Fruit fly (Drosophila melanogaster) whole organism, embryonic: ENCODE results near the gene CG43120.

Experiments
- Awh ChIP-seq: fragments of 200-800 bp; sonication (Bioruptor generic); IDR thresholded peaks from 2 replicates; pipeline ENCODE4, ENCODE4 v1.3.6; 2022; ENCODE audit warnings: missing biosample characterization, missing genetic modification characterization
- Blimp-1 ChIP-seq: fragments of 200-800 bp; sonication (Bioruptor generic); optimal IDR thresholded peaks from 3 replicates; lab custom pipeline; 2018; ENCODE audit warnings: missing biosample characterization, missing genetic modification characterization, mild to moderate bottlenecking, moderate library complexity, missing genetic modification reagents
- CG10543 ChIP-seq: fragments of 200-800 bp; sonication (Bioruptor generic); optimal IDR thresholded peaks from 3 replicates; lab custom pipeline; 2017; ENCODE audit warnings: missing biosample characterization, mild to moderate bottlenecking, missing genetic modification characterization, moderate library complexity
- CG11723 ChIP-seq: fragments of 200-800 bp; sonication (Bioruptor generic); optimal IDR thresholded peaks from 2 replicates; lab custom pipeline; 2017; ENCODE audit warnings: missing biosample characterization, mild to moderate bottlenecking, missing genetic modification characterization
- CG12155 ChIP-seq: fragments of 200-800 bp; sonication (Bioruptor generic); optimal IDR thresholded peaks from 3 replicates; lab custom pipeline; 2016; ENCODE audit warnings: missing biosample characterization, missing genetic modification characterization
- CG12219 ChIP-seq: fragments of 200-800 bp; sonication (Bioruptor generic); optimal IDR thresholded peaks from 3 replicates; lab custom pipeline; 2018; ENCODE audit warnings: missing biosample characterization, mild to moderate bottlenecking, missing genetic modification characterization
- CG13287 ChIP-seq: fragments of 200-800 bp; sonication (Bioruptor generic); IDR thresholded peaks from 2 replicates; pipeline ENCODE4 v1.3.6; 2022; ENCODE audit warnings: missing biosample characterization, missing genetic modification characterization; ENCODE audit not compliant: partially characterized antibody
- CG13894 ChIP-seq: fragments of 200-800 bp; sonication (Bioruptor generic); optimal IDR thresholded peaks from 3 replicates; lab custom pipeline; 2018; ENCODE audit warnings: missing biosample characterization, mild to moderate bottlenecking, missing genetic modification characterization, moderate library complexity
- CG15514 ChIP-seq: fragments of 200-800 bp; sonication (Bioruptor generic); optimal IDR thresholded peaks from 3 replicates; lab custom pipeline; 2017; ENCODE audit warnings: missing biosample characterization, missing genetic modification characterization, mild to moderate bottlenecking, moderate library complexity, missing genetic modification reagents
- CG16863 ChIP-seq: fragments of 200-800 bp; sonication (Bioruptor generic); optimal IDR thresholded peaks from 3 replicates; lab custom pipeline; 2016; ENCODE audit warnings: missing biosample characterization, missing genetic modification characterization
- CG17328 ChIP-seq: fragments of 200-800 bp; sonication (Bioruptor generic); IDR thresholded peaks from 2 replicates; pipeline ENCODE4 v1.3.6; 2022; ENCODE audit warnings: missing biosample characterization, missing genetic modification characterization
- CG18262 ChIP-seq: fragments of 200-800 bp; optimal IDR thresholded peaks from 3 replicates; lab custom pipeline; 2019; ENCODE audit warnings: missing biosample characterization, mild to moderate bottlenecking, missing genetic modification characterization, moderate library complexity
- CG2116 ChIP-seq: fragments of 200-800 bp; sonication (Bioruptor generic); optimal IDR thresholded peaks from 3 replicates; lab custom pipeline; 2018; ENCODE audit warnings: missing biosample characterization, mild to moderate bottlenecking, missing genetic modification characterization
- CG2129 ChIP-seq: fragments of 200-800 bp; sonication (Bioruptor generic); IDR thresholded peaks from 2 replicates; pipeline ENCODE4 v1.3.6; 2022; ENCODE audit warnings: missing biosample characterization, missing genetic modification characterization; ENCODE audit not compliant: partially characterized antibody
- CG31224 ChIP-seq: fragments of 200-800 bp; sonication (Bioruptor generic); IDR thresholded peaks from 2 replicates; pipeline ENCODE4 v1.3.6; 2022; ENCODE audit warnings: missing biosample characterization, missing genetic modification characterization
- CG3163 ChIP-seq: fragments of 200-800 bp; sonication (Bioruptor generic); optimal IDR thresholded peaks from 3 replicates; lab custom pipeline; 2016; ENCODE audit warnings: missing biosample characterization, missing genetic modification characterization
- CG33213 ChIP-seq: fragments of 200-800 bp; sonication (Bioruptor generic); optimal IDR thresholded peaks from 3 replicates; lab custom pipeline; 2016; ENCODE audit warnings: missing biosample characterization, missing genetic modification characterization
- CG33557 ChIP-seq: fragments of 200-800 bp; sonication (Bioruptor generic); optimal IDR thresholded peaks from 2 replicates; lab custom pipeline; 2019; ENCODE audit warnings: missing biosample characterization, mild to moderate bottlenecking, missing genetic modification characterization, moderate library complexity
- CG34224 ChIP-seq: fragments of 200-800 bp; sonication (Bioruptor generic); IDR thresholded peaks from 3 replicates; pipeline ENCODE4 v1.3.6; 2022; ENCODE audit warnings: missing biosample characterization, missing genetic modification characterization; ENCODE audit not compliant: partially characterized antibody
- CG6272 ChIP-seq: fragments of 200-800 bp; sonication (Bioruptor generic); IDR thresholded peaks from 2 replicates; pipeline ENCODE4 v1.3.6; 2022; ENCODE audit warnings: missing biosample characterization, missing genetic modification characterization
- CG6654 ChIP-seq: fragments of 200-800 bp; sonication (Bioruptor generic); optimal IDR thresholded peaks from 2 replicates; lab custom pipeline; 2017; ENCODE audit warnings: missing biosample characterization, mild to moderate bottlenecking, missing genetic modification characterization
- CG6854 ChIP-seq: fragments of 200-800 bp; sonication (Bioruptor generic); optimal IDR thresholded peaks from 3 replicates; lab custom pipeline; 2017; ENCODE audit warnings: missing biosample characterization, mild to moderate bottlenecking, missing genetic modification characterization
- CG7745 ChIP-seq: fragments of 200-800 bp; sonication (Bioruptor generic); optimal IDR thresholded peaks from 2 replicates; lab custom pipeline; 2018; ENCODE audit warnings: missing biosample characterization, mild to moderate bottlenecking, missing genetic modification characterization, moderate library complexity
- CG8765 ChIP-seq: fragments of 200-800 bp; sonication (Bioruptor generic); IDR thresholded peaks from 2 replicates; pipeline ENCODE4 v1.3.6; 2022; ENCODE audit warnings: missing biosample characterization, missing genetic modification characterization
- CG8924 ChIP-seq: fragments of 200-800 bp; optimal IDR thresholded peaks from 3 replicates; lab custom pipeline; 2019; ENCODE audit warnings: missing biosample characterization, mild to moderate bottlenecking, missing genetic modification characterization, moderate library complexity
- CG9215 ChIP-seq: fragments of 200-800 bp; sonication (Bioruptor generic); IDR thresholded peaks from 2 replicates; pipeline ENCODE4 v1.3.6; 2022; ENCODE audit warnings: missing biosample characterization, missing genetic modification characterization
- CG9876 ChIP-seq: fragments of 200-800 bp; sonication (Bioruptor generic); optimal IDR thresholded peaks from 2 replicates; lab custom pipeline; 2016; ENCODE audit warnings: missing biosample characterization, missing genetic modification characterization
- E2f1 ChIP-seq: fragments of 200-800 bp; sonication (Bioruptor generic); IDR thresholded peaks from 2 replicates; pipeline ENCODE4 v1.3.6; 2022; ENCODE audit warnings: missing biosample characterization, missing genetic modification characterization
- Eip74EF ChIP-seq, 2 experiments: fragments of 200-800 bp in 1 of 2; fragments of >200 bp in 1 of 2; sonication (Bioruptor generic) in 1 of 2; optimal IDR thresholded peaks; 2 replicates each; lab custom pipeline; 2017 to 2019; ENCODE audit warnings: missing biosample characterization in 2 of 2, missing genetic modification characterization in 2 of 2, mild to moderate bottlenecking in 1 of 2, moderate library complexity in 1 of 2
- Hr3 ChIP-seq: fragments of 200-800 bp; sonication (Bioruptor generic); optimal IDR thresholded peaks from 3 replicates; lab custom pipeline; 2016; ENCODE audit warnings: missing biosample characterization, missing genetic modification characterization
- Nf-YB ChIP-seq: fragments of 200-800 bp; sonication (Bioruptor generic); optimal IDR thresholded peaks from 3 replicates; lab custom pipeline; 2019; ENCODE audit warnings: missing biosample characterization, mild to moderate bottlenecking, missing genetic modification characterization, moderate library complexity
- Rfx ChIP-seq: fragments of 200-800 bp; sonication (Bioruptor generic); IDR thresholded peaks from 2 replicates; pipeline ENCODE4 v1.3.6; 2022; ENCODE audit warnings: missing biosample characterization, missing genetic modification characterization
- Spps ChIP-seq: fragments of 200-800 bp; sonication (Bioruptor generic); optimal IDR thresholded peaks from 2 replicates; lab custom pipeline; 2018; ENCODE audit warnings: missing biosample characterization, mild to moderate bottlenecking, missing genetic modification characterization
- ash1 ChIP-seq: fragments of 200-800 bp; sonication (Bioruptor generic); optimal IDR thresholded peaks from 2 replicates; lab custom pipeline; 2018; ENCODE audit warnings: missing biosample characterization, mild to moderate bottlenecking, missing genetic modification characterization
- az2 ChIP-seq: fragments of 200-800 bp; sonication (Bioruptor generic); optimal IDR thresholded peaks from 3 replicates; lab custom pipeline; 2016; ENCODE audit warnings: missing biosample characterization, missing genetic modification characterization
- bbx ChIP-seq: fragments of 200-800 bp; sonication (Bioruptor generic); IDR thresholded peaks from 2 replicates; pipeline ENCODE4 v1.3.6; 2022; ENCODE audit warnings: missing biosample characterization, missing genetic modification characterization; ENCODE audit not compliant: partially characterized antibody
- dati ChIP-seq: fragments of 200-800 bp; sonication (Bioruptor generic); IDR thresholded peaks from 2 replicates; pipeline ENCODE4 v1.3.6; 2022; ENCODE audit warnings: missing biosample characterization, missing genetic modification characterization
- dimm ChIP-seq: fragments of 200-800 bp; sonication (Bioruptor generic); IDR thresholded peaks from 2 replicates; pipeline ENCODE4 v1.3.6; 2022; ENCODE audit warnings: missing biosample characterization, missing genetic modification characterization
- exex ChIP-seq: fragments of 200-800 bp; sonication (Bioruptor generic); optimal IDR thresholded peaks from 4 replicates; lab custom pipeline; 2018; ENCODE audit warnings: missing biosample characterization, mild to moderate bottlenecking, missing genetic modification characterization, moderate library complexity
- ftz-f1 ChIP-seq: fragments of 200-800 bp; sonication (Bioruptor generic); optimal IDR thresholded peaks from 2 replicates; lab custom pipeline; 2016; ENCODE audit warnings: missing biosample characterization, missing genetic modification characterization
- gcm ChIP-seq: fragments of 200-800 bp; sonication (Bioruptor generic); optimal IDR thresholded peaks from 2 replicates; lab custom pipeline; 2019; ENCODE audit warnings: missing biosample characterization, mild to moderate bottlenecking, missing genetic modification characterization, moderate library complexity
- ken ChIP-seq: fragments of 200-800 bp; sonication (Bioruptor generic); IDR thresholded peaks from 3 replicates; pipeline ENCODE4 v1.3.6; 2022; ENCODE audit warnings: missing biosample characterization, missing genetic modification characterization
- kni ChIP-seq: fragments of 200-800 bp; sonication (Bioruptor generic); optimal IDR thresholded peaks from 3 replicates; lab custom pipeline; 2017; ENCODE audit warnings: mild to moderate bottlenecking, missing biosample characterization, missing genetic modification reagents, missing genetic modification characterization
- mirr ChIP-seq: fragments of 200-800 bp; sonication (Bioruptor generic); optimal IDR thresholded peaks from 3 replicates; lab custom pipeline; 2018; ENCODE audit warnings: missing biosample characterization, mild to moderate bottlenecking, missing genetic modification characterization
- nau ChIP-seq: fragments of 200-800 bp; sonication (Bioruptor generic); optimal IDR thresholded peaks from 3 replicates; lab custom pipeline; 2017; ENCODE audit warnings: missing biosample characterization, mild to moderate bottlenecking, missing genetic modification characterization, missing genetic modification reagents
- pros ChIP-seq: fragments of 200-800 bp; sonication (Bioruptor generic); optimal IDR thresholded peaks from 3 replicates; lab custom pipeline; 2019; ENCODE audit warnings: missing biosample characterization, mild to moderate bottlenecking, missing genetic modification characterization, moderate library complexity
- run ChIP-seq: fragments of 200-800 bp; sonication (Bioruptor generic); optimal IDR thresholded peaks from 3 replicates; lab custom pipeline; 2018; ENCODE audit warnings: missing biosample characterization, mild to moderate bottlenecking, missing genetic modification characterization
- sna ChIP-seq: fragments of 200-800 bp; sonication (Bioruptor generic); IDR thresholded peaks from 2 replicates; pipeline ENCODE4 v1.3.6; 2022; ENCODE audit warnings: missing biosample characterization, missing genetic modification characterization; ENCODE audit not compliant: partially characterized antibody
- tap ChIP-seq: fragments of 200-800 bp; optimal IDR thresholded peaks from 3 replicates; lab custom pipeline; 2019; ENCODE audit warnings: missing biosample characterization, mild to moderate bottlenecking, missing genetic modification characterization, moderate library complexity
- unpg ChIP-seq: fragments of 200-800 bp; sonication (Bioruptor generic); optimal IDR thresholded peaks from 3 replicates; lab custom pipeline; 2018; ENCODE audit warnings: missing biosample characterization, mild to moderate bottlenecking, missing genetic modification characterization, moderate library complexity

The CG43120 gene

DNA sequence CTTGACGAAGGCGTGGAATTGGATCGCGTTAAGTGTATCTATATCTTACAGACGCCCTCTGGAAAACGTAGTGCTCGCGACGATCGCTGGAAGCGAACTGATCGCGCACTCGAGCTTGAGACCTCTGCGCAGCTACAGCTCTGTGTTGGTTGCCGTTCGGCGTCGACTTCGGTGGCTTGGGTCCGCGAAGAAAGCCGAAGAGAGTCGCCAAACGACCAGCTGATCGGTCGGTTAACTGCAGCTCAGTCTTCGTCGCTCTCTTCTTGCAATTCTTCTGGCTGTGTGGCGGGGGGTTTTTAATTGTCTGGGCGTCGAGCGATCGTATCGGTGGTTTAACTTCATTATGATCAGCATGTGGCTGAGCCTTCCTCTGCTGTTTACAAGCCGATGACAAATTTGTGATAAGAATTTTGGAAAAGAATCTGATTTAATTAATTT is 45.6 kb downstream of the CG43120 start (continued):
- peak; percentile 59; the same call in 1 of the 2 replicates for TF ChIP-seq CG13287 (GFP tag; lab: Robert Waterston, UW)
- TF ChIP-seq CG17328 (GFP tag; lab: Robert Waterston, UW), result no peak
- TF ChIP-seq unpg, result peak; percentile 29
- no peak for TF ChIP-seq run (tag; lab: Kevin White, UChicago)
- no peak for TF ChIP-seq E2f1
- no peak for TF ChIP-seq dimm (GFP tag; lab: Robert Waterston, UW)
- no peak for TF ChIP-seq Hr3
- TF ChIP-seq CG6654 (GFP tag; lab: Kevin White, UChicago), result no peak
- no peak for TF ChIP-seq CG9215
- peak; percentile 82 for TF ChIP-seq kni (GFP tag; lab: Kevin White, UChicago)
- peak; percentile 17 for TF ChIP-seq CG8924 (tag; lab: Kevin White, UChicago)
- TF ChIP-seq CG12219, result peak; percentile 1
- peak; percentile 61 for TF ChIP-seq CG10543 (GFP tag; lab: Kevin White, UChicago)
- TF ChIP-seq Eip74EF (GFP tag; optimal IDR thresholded peaks at IDR 0.05; lab: Kevin White, UChicago), result peak in 1 of 2 experiments; percentile 24
- TF ChIP-seq dati (GFP tag; lab: Robert Waterston, UW), result no peak
- TF ChIP-seq Awh, result 0 out of 2 replicates have a peak, but pooled peaks have one; percentile 19
- peak; percentile 31 for TF ChIP-seq CG3163 (GFP tag; lab: Kevin White, UChicago)
- TF ChIP-seq CG2129 (GFP tag; lab: Robert Waterston, UW), result no peak
- TF ChIP-seq CG6272, result no peak
- peak; percentile 34 for TF ChIP-seq mirr
- TF ChIP-seq bbx (GFP tag; lab: Robert Waterston, UW), result peak; percentile 60; the same call in 1 of the 2 replicates
- no peak for TF ChIP-seq ken (GFP tag; lab: Robert Waterston, UW)
- TF ChIP-seq CG8765 (GFP tag; lab: Robert Waterston, UW), result no peak; the same call in 1 of the 2 replicates
- peak; percentile 33 for TF ChIP-seq tap (tag; lab: Kevin White, UChicago)
- no peak for TF ChIP-seq Spps (tag; lab: Kevin White, UChicago)
- TF ChIP-seq Nf-YB (GFP tag; lab: Kevin White, UChicago), result no peak
- peak; percentile 27; the same call in 1 of the 2 replicates for TF ChIP-seq sna (GFP tag; lab: Robert Waterston, UW)
- peak; percentile 32 for TF ChIP-seq nau (GFP tag; lab: Kevin White, UChicago)
- no peak for TF ChIP-seq CG2116 (GFP tag; lab: Kevin White, UChicago)
- no peak for TF ChIP-seq CG31224
- no peak for TF ChIP-seq Rfx
- TF ChIP-seq CG12155 (GFP tag; lab: Kevin White, UChicago), result no peak
- no peak for TF ChIP-seq az2
- TF ChIP-seq CG33213 (GFP tag; lab: Kevin White, UChicago), result no peak
- no peak for TF ChIP-seq ash1
- peak; percentile 36 for TF ChIP-seq CG13894 (tag; lab: Kevin White, UChicago)
- no peak for TF ChIP-seq exex (tag; lab: Kevin White, UChicago)
- peak; percentile 4 for TF ChIP-seq ftz-f1 (GFP tag; lab: Kevin White, UChicago)
- TF ChIP-seq CG7745 (tag; lab: Kevin White, UChicago), result peak; percentile 51
- TF ChIP-seq pros (GFP tag; lab: Kevin White, UChicago), result peak; percentile 87
- TF ChIP-seq CG33557 (GFP tag; lab: Kevin White, UChicago), result peak; percentile 7
- TF ChIP-seq CG15514 (GFP tag; lab: Kevin White, UChicago), result no peak
- TF ChIP-seq gcm, result peak; percentile 29
- TF ChIP-seq CG16863 (GFP tag; lab: Kevin White, UChicago), result no peak
- TF ChIP-seq CG34224 (GFP tag; lab: Robert Waterston, UW), result no peak
- TF ChIP-seq CG11723 (GFP tag; lab: Kevin White, UChicago), result peak; percentile 23
- no peak for TF ChIP-seq CG9876 (GFP tag; lab: Kevin White, UChicago)
- TF ChIP-seq CG18262 (tag; lab: Kevin White, UChicago), result no peak
- TF ChIP-seq CG6854, result no peak
- peak; percentile 8 for TF ChIP-seq Blimp-1 (GFP tag; lab: Kevin White, UChicago)
